Fruit fly (Drosophila melanogaster) whole organism, prepupa: ENCODE data around the gene CG16903.

ENCODE experiments used
- CG10669 ChIP-seq: fragments of 200-800 bp; sonication (Bioruptor generic); optimal IDR thresholded peaks from 3 replicates; lab custom pipeline; 2018; ENCODE audit warnings: missing biosample characterization, mild to moderate bottlenecking, missing genetic modification characterization, moderate library complexity
- CG11294 ChIP-seq: fragments of 200-800 bp; sonication (Bioruptor generic); IDR thresholded peaks from 2 replicates; pipeline ENCODE4 v1.3.6; 2022; ENCODE audit warnings: missing biosample characterization, missing genetic modification characterization
- CG11762 ChIP-seq: fragments of 200-800 bp; sonication (Bioruptor generic); optimal IDR thresholded peaks from 3 replicates; lab custom pipeline; 2016; ENCODE audit warnings: missing biosample characterization, missing genetic modification characterization; ENCODE audit not compliant: insufficient read depth
- CG15336 ChIP-seq: fragments of 200-800 bp; sonication (Bioruptor generic); IDR thresholded peaks from 2 replicates; pipeline ENCODE4 v1.3.6; 2022; ENCODE audit warnings: missing biosample characterization, missing genetic modification characterization
- CG1621 ChIP-seq: fragments of 200-800 bp; sonication (Bioruptor generic); optimal IDR thresholded peaks from 3 replicates; lab custom pipeline; 2018; ENCODE audit warnings: missing biosample characterization, mild to moderate bottlenecking, missing genetic modification characterization
- CG16779 ChIP-seq: fragments of 200-800 bp; sonication (Bioruptor generic); optimal IDR thresholded peaks from 3 replicates; lab custom pipeline; 2017; ENCODE audit warnings: missing biosample characterization, mild to moderate bottlenecking, missing genetic modification characterization
- CG3032 ChIP-seq: fragments of 200-800 bp; optimal IDR thresholded peaks from 2 replicates; lab custom pipeline; 2019; ENCODE audit warnings: missing biosample characterization, mild to moderate bottlenecking, missing genetic modification characterization, moderate library complexity
- CG31627 ChIP-seq: fragments of 200-800 bp; sonication (Bioruptor generic); optimal IDR thresholded peaks from 3 replicates; lab custom pipeline; 2016; ENCODE audit warnings: missing biosample characterization, missing genetic modification characterization
- CG3919 ChIP-seq: fragments of 200-800 bp; sonication (Bioruptor generic); optimal IDR thresholded peaks from 3 replicates; lab custom pipeline; 2016; ENCODE audit warnings: missing biosample characterization, missing genetic modification characterization
- CG4318 ChIP-seq: fragments of 200-800 bp; sonication (Bioruptor generic); optimal IDR thresholded peaks from 3 replicates; lab custom pipeline; 2017; ENCODE audit warnings: missing biosample characterization, mild to moderate bottlenecking, missing genetic modification characterization
- CG6163 ChIP-seq: fragments of 200-800 bp; sonication (Bioruptor generic); IDR thresholded peaks from 3 replicates; pipeline ENCODE4 v1.3.6; 2022; ENCODE audit warnings: missing biosample characterization, missing genetic modification characterization
- CG6854 ChIP-seq: fragments of 200-800 bp; sonication (Bioruptor generic); optimal IDR thresholded peaks from 2 replicates; lab custom pipeline; 2017; ENCODE audit warnings: missing biosample characterization, mild to moderate bottlenecking, missing genetic modification characterization
- CG8119 ChIP-seq: fragments of 200-800 bp; sonication (Bioruptor generic); IDR thresholded peaks from 3 replicates; pipeline ENCODE4 v1.3.6; 2022; ENCODE audit warnings: missing biosample characterization, missing genetic modification characterization
- CG8319 ChIP-seq: fragments of 200-800 bp; sonication (Bioruptor generic); optimal IDR thresholded peaks from 3 replicates; lab custom pipeline; 2016; ENCODE audit warnings: missing biosample characterization, missing genetic modification characterization
- CG8632 ChIP-seq: fragments of 200-800 bp; sonication (Bioruptor generic); optimal IDR thresholded peaks from 3 replicates; lab custom pipeline; 2016; ENCODE audit warnings: missing biosample characterization, missing genetic modification characterization
- CG9139 ChIP-seq: fragments of 200-800 bp; sonication (Bioruptor generic); optimal IDR thresholded peaks from 3 replicates; lab custom pipeline; 2017; ENCODE audit warnings: missing biosample characterization, mild to moderate bottlenecking, missing genetic modification characterization
- Eip75B ChIP-seq: fragments of 200-800 bp; sonication (Bioruptor generic); optimal IDR thresholded peaks from 3 replicates; lab custom pipeline; 2016; ENCODE audit warnings: missing biosample characterization, missing genetic modification characterization
- Eip78C ChIP-seq: fragments of 200-800 bp; sonication (Bioruptor generic); peaks from one replicate; lab custom pipeline; 2016; ENCODE audit warnings: missing biosample characterization, missing genetic modification characterization
- Eip93F ChIP-seq: fragments of 200-800 bp; sonication (Bioruptor generic); optimal IDR thresholded peaks from 2 replicates; lab custom pipeline; 2016; ENCODE audit warnings: missing biosample characterization, mild to moderate bottlenecking, missing genetic modification characterization
- Ets21C ChIP-seq: fragments of 200-800 bp; sonication (Bioruptor generic); optimal IDR thresholded peaks from 3 replicates; lab custom pipeline; 2016; ENCODE audit warnings: missing biosample characterization, missing genetic modification characterization
- Ets96B ChIP-seq: fragments of 200-800 bp; optimal IDR thresholded peaks from 2 replicates; lab custom pipeline; 2019; ENCODE audit warnings: missing biosample characterization, mild to moderate bottlenecking, missing genetic modification characterization, moderate library complexity
- Hr38 ChIP-seq: sonication (Bioruptor generic); optimal IDR thresholded peaks from 2 replicates; lab custom pipeline; 2016; ENCODE audit warnings: missing biosample characterization, missing genetic modification characterization
- Hr4 ChIP-seq: fragments of 200-800 bp; sonication (Bioruptor generic); optimal IDR thresholded peaks from 3 replicates; lab custom pipeline; 2016; ENCODE audit warnings: missing biosample characterization, missing genetic modification characterization
- OdsH ChIP-seq: fragments of 200-800 bp; sonication (Bioruptor generic); optimal IDR thresholded peaks from 3 replicates; lab custom pipeline; 2016; ENCODE audit warnings: missing biosample characterization, missing genetic modification characterization
- Smox ChIP-seq: fragments of 200-800 bp; sonication (Bioruptor generic); optimal IDR thresholded peaks from 3 replicates; lab custom pipeline; 2016; ENCODE audit warnings: missing biosample characterization, missing genetic modification characterization
- Sox102F ChIP-seq: fragments of 200-800 bp; sonication (Bioruptor generic); optimal IDR thresholded peaks from 2 replicates; lab custom pipeline; 2016; ENCODE audit warnings: missing biosample characterization, mild to moderate bottlenecking, missing genetic modification characterization
- Sox14 ChIP-seq: fragments of 200-800 bp; sonication (Bioruptor generic); optimal IDR thresholded peaks from 3 replicates; lab custom pipeline; 2016; ENCODE audit warnings: missing biosample characterization, missing genetic modification characterization
- Sox15 ChIP-seq: fragments of 200-800 bp; sonication (Bioruptor generic); optimal IDR thresholded peaks from 3 replicates; lab custom pipeline; 2016; ENCODE audit warnings: missing biosample characterization, missing genetic modification characterization
- achi ChIP-seq: fragments of 200-800 bp; sonication (Bioruptor generic); optimal IDR thresholded peaks from 3 replicates; lab custom pipeline; 2016; ENCODE audit warnings: missing biosample characterization, missing genetic modification characterization
- acj6 ChIP-seq: fragments of 200-800 bp; sonication (Bioruptor generic); optimal IDR thresholded peaks from 3 replicates; lab custom pipeline; 2016; ENCODE audit warnings: missing biosample characterization, missing genetic modification characterization
- cyc ChIP-seq: fragments of 200-800 bp; sonication (Bioruptor generic); optimal IDR thresholded peaks from 3 replicates; lab custom pipeline; 2016; ENCODE audit warnings: missing biosample characterization, missing genetic modification characterization
- eg ChIP-seq: fragments of 200-800 bp; sonication (Bioruptor generic); IDR thresholded peaks from 3 replicates; pipeline ENCODE4 v1.3.6; 2022; ENCODE audit warnings: missing biosample characterization, missing genetic modification characterization
- esn ChIP-seq: fragments of 200-800 bp; sonication (Bioruptor generic); optimal IDR thresholded peaks from 2 replicates; lab custom pipeline; 2016; ENCODE audit warnings: missing biosample characterization, mild to moderate bottlenecking, missing genetic modification characterization, moderate library complexity
- lz ChIP-seq: fragments of 200-800 bp; sonication (Bioruptor generic); optimal IDR thresholded peaks from 3 replicates; lab custom pipeline; 2016; ENCODE audit warnings: missing biosample characterization, missing genetic modification characterization
- pdm3 ChIP-seq: fragments of 200-800 bp; sonication (Bioruptor generic); optimal IDR thresholded peaks from 3 replicates; lab custom pipeline; 2016; ENCODE audit warnings: missing biosample characterization, missing genetic modification characterization
- topi ChIP-seq: fragments of 200-800 bp; sonication (Bioruptor generic); optimal IDR thresholded peaks from 3 replicates; lab custom pipeline; 2016; ENCODE audit warnings: missing biosample characterization, missing genetic modification characterization

The CG16903 gene

dm6 chrX:2070708-2071063 lies 9.5 kb downstream of the CG16903 start (continued):
- peak; percentile 57; the same call in 2 of the 3 replicates for TF ChIP-seq CG8119
- no peak for TF ChIP-seq Hr38
- TF ChIP-seq cyc (GFP tag; lab: Kevin White, UChicago): peak; percentile 52
- TF ChIP-seq Hr4: no peak
- TF ChIP-seq topi (GFP tag; lab: Kevin White, UChicago): peak; percentile 34
- TF ChIP-seq CG15336 (GFP tag; lab: Robert Waterston, UW): peak; percentile 73
- peak; percentile 82 for TF ChIP-seq eg (GFP tag; lab: Robert Waterston, UW)
- no peak for TF ChIP-seq CG11294
- peak; percentile 35 for TF ChIP-seq CG3032
- TF ChIP-seq Smox (GFP tag; lab: Kevin White, UChicago): no peak
- TF ChIP-seq acj6 (GFP tag; lab: Kevin White, UChicago): peak; percentile 36
- TF ChIP-seq CG11762 (GFP tag; lab: Kevin White, UChicago): peak; percentile 14
- peak; percentile 20 for TF ChIP-seq CG9139 (GFP tag; lab: Kevin White, UChicago)
- TF ChIP-seq Eip78C (GFP tag; lab: Kevin White, UChicago): peak; percentile 67
- TF ChIP-seq CG16779: no peak
- TF ChIP-seq Sox14 (GFP tag; lab: Kevin White, UChicago): peak; percentile 45
- peak; percentile 2 for TF ChIP-seq lz (GFP tag; lab: Kevin White, UChicago)
- peak; percentile 22 for TF ChIP-seq Ets96B (tag; lab: Kevin White, UChicago)
- peak; percentile 58; the same call in 1 of the 3 replicates for TF ChIP-seq CG6163
- no peak for TF ChIP-seq Sox102F (GFP tag; lab: Kevin White, UChicago)
- TF ChIP-seq esn (GFP tag; lab: Kevin White, UChicago): peak; percentile 12
- peak; percentile 35 for TF ChIP-seq achi (GFP tag; lab: Kevin White, UChicago)

- TF ChIP-seq CG11294: no peak
- peak; percentile 20 for TF ChIP-seq CG16779
Measured at dm6 chrX:2069787-2070707, 10.2 kb downstream of the CG16903 start.

dm6 chrX:2068292-2068691 lies 11.9 kb downstream of the CG16903 start, which contains the start of gene CG4194:
Gene CG4194 (plus strand): TSS chrX:2068592.
- no peak for TF ChIP-seq CG31627 (GFP tag; lab: Kevin White, UChicago)
- TF ChIP-seq pdm3 (GFP tag; lab: Kevin White, UChicago): no peak
- TF ChIP-seq Sox102F (GFP tag; lab: Kevin White, UChicago): no peak
- TF ChIP-seq CG1621 (tag; lab: Kevin White, UChicago): no peak
- TF ChIP-seq Eip75B (GFP tag; lab: Kevin White, UChicago): no peak
- TF ChIP-seq topi (GFP tag; lab: Kevin White, UChicago): no peak
- no peak for TF ChIP-seq Ets21C (GFP tag; lab: Kevin White, UChicago)
- TF ChIP-seq Sox15 (GFP tag; lab: Kevin White, UChicago): no peak
- TF ChIP-seq CG3919: no peak
- TF ChIP-seq Eip93F: no peak
- TF ChIP-seq CG6854 (GFP tag; lab: Kevin White, UChicago): no peak
- no peak for TF ChIP-seq CG11294
- TF ChIP-seq esn (GFP tag; lab: Kevin White, UChicago): no peak

- TF ChIP-seq Sox15 (GFP tag; lab: Kevin White, UChicago) (no peak), CG8319 (GFP tag; lab: Kevin White, UChicago) (no peak), CG11294 (no peak), Ets96B (tag; lab: Kevin White, UChicago) (no peak), CG10669 (GFP tag; lab: Kevin White, UChicago) (no peak), OdsH (no peak), CG4318 (GFP tag; lab: Kevin White, UChicago) (no peak), CG8632 (GFP tag; lab: Kevin White, UChicago) (no peak), CG3919 (no peak), eg (GFP tag; lab: Robert Waterston, UW) (no peak)
Measured at dm6 chrX:2066259-2066658, 13.9 kb downstream of the CG16903 start, which contains the start of gene CG14054. Gene CG14054 (minus strand): TSS chrX:2066359.
